Worm (Caenorhabditis elegans) whole organism, L4 larva: ENCODE data around the gene gcy-12.
A peak's percentile ranks its signal among the peaks of the same experiment; 100 is the strongest.

Experiments
- D1046.2 ChIP-seq: fragments of 200-800 bp; sonication (Bioruptor generic); IDR thresholded peaks from 2 replicates; pipeline ENCODE4 v1.3.6; 2022; ENCODE audit warnings: missing genetic modification characterization, missing compliant biosample characterization
- F37D6.2 ChIP-seq: sonication (generic microtip); optimal IDR thresholded peaks from 2 replicates; lab custom pipeline; 2016; ENCODE audit warnings: mild to moderate bottlenecking, missing genetic modification characterization, missing compliant biosample characterization
- R02D3.7 ChIP-seq: fragments of 150-350 bp; sonication (generic microtip); optimal IDR thresholded peaks from 3 replicates; lab custom pipeline; 2014; ENCODE audit warnings: missing biosample characterization, missing genetic modification characterization
- Y5F2A.4 ChIP-seq: fragments of 200-800 bp; sonication (Bioruptor generic); optimal IDR thresholded peaks from 2 replicates; lab custom pipeline; 2018; ENCODE audit warnings: mild to moderate bottlenecking, missing genetic modification characterization, missing compliant biosample characterization
- Y75B8A.6 ChIP-seq: fragments of 200-800 bp; sonication (Bioruptor generic); IDR thresholded peaks from 2 replicates; pipeline ENCODE4 v1.3.6; 2022; ENCODE audit warnings: missing genetic modification reagents, missing genetic modification characterization, missing compliant biosample characterization
- aha-1 ChIP-seq: fragments of 150-350 bp; peaks from one replicate; lab custom pipeline; 2014; ENCODE audit warnings: missing biosample characterization, missing genetic modification characterization
- arid-1 ChIP-seq: fragments of 200-800 bp; sonication (Bioruptor generic); conservative IDR thresholded peaks from 2 replicates; pipeline ENCODE4 v1.3.6; 2022; ENCODE audit warnings: missing genetic modification reagents, missing genetic modification characterization, missing compliant biosample characterization
- attf-4 ChIP-seq: sonication (generic microtip); optimal IDR thresholded peaks from 3 replicates; lab custom pipeline; 2017; ENCODE audit warnings: missing biosample characterization, missing genetic modification characterization
- ceh-62 ChIP-seq: sonication (generic microtip); optimal IDR thresholded peaks from 2 replicates; lab custom pipeline; 2017; ENCODE audit warnings: missing biosample characterization, missing genetic modification characterization
- ces-1 ChIP-seq: fragments of 150-350 bp; sonication (generic microtip); optimal IDR thresholded peaks from 4 replicates; lab custom pipeline; 2014; ENCODE audit warnings: missing biosample characterization, missing genetic modification reagents, missing genetic modification characterization
- cey-2 ChIP-seq: sonication (generic microtip); optimal IDR thresholded peaks from 3 replicates; lab custom pipeline; 2017; ENCODE audit warnings: missing genetic modification characterization, mild to moderate bottlenecking, missing compliant biosample characterization, antibody characterized with exemption, borderline replicate concordance; ENCODE audit not compliant: insufficient read depth
- daf-16 ChIP-seq, 3 experiments: sonication (generic microtip); optimal IDR thresholded peaks; 2 replicates each; lab custom pipeline; 2016 to 2017; ENCODE audit warnings: missing genetic modification characterization in 3 of 3, missing genetic modification reagents in 3 of 3, mild to moderate bottlenecking in 2 of 3, missing compliant biosample characterization in 2 of 3, missing biosample characterization in 1 of 3, moderate library complexity in 1 of 3
- dmd-6 ChIP-seq: fragments of 200-800 bp; sonication (Bioruptor generic); IDR thresholded peaks from 2 replicates; pipeline ENCODE4 v1.3.6; 2022; ENCODE audit warnings: missing genetic modification reagents, missing genetic modification characterization, missing compliant biosample characterization
- dmd-8 ChIP-seq: fragments of 200-800 bp; sonication (Bioruptor generic); IDR thresholded peaks from 2 replicates; pipeline ENCODE4 v1.3.6; 2022; ENCODE audit warnings: missing genetic modification characterization, missing compliant biosample characterization
- dpl-1 ChIP-seq: fragments of 150-350 bp; optimal IDR thresholded peaks from 2 replicates; lab custom pipeline; 2014; ENCODE audit warnings: missing biosample characterization, missing genetic modification reagents, missing genetic modification characterization
- egl-43 ChIP-seq: fragments of 200-800 bp; sonication (Bioruptor generic); IDR thresholded peaks from 2 replicates; pipeline ENCODE4 v1.3.6; 2022; ENCODE audit warnings: missing genetic modification reagents, missing genetic modification characterization, missing compliant biosample characterization
- hif-1 ChIP-seq, 2 experiments: sonication (generic microtip); optimal IDR thresholded peaks; 2 replicates each; lab custom pipeline; 2016 to 2017; ENCODE audit warnings: missing compliant biosample characterization in 2 of 2, missing genetic modification characterization in 2 of 2, missing genetic modification reagents in 2 of 2, missing genotype in 2 of 2, mild to moderate bottlenecking in 1 of 2
- hlh-11 ChIP-seq: fragments of 200-800 bp; sonication (Bioruptor generic); optimal IDR thresholded peaks from 2 replicates; lab custom pipeline; 2018; ENCODE audit warnings: mild to moderate bottlenecking, missing genetic modification characterization, missing compliant biosample characterization
- hmg-1.1 ChIP-seq: fragments of 200-800 bp; sonication (Bioruptor generic); IDR thresholded peaks from 2 replicates; pipeline ENCODE4 v1.3.6; 2022; ENCODE audit warnings: missing genetic modification reagents, missing genetic modification characterization, missing compliant biosample characterization
- jun-1 ChIP-seq: fragments of 150-350 bp; optimal IDR thresholded peaks from 2 replicates; lab custom pipeline; 2014; ENCODE audit warnings: missing biosample characterization, missing genetic modification reagents, missing genetic modification characterization
- lim-7 ChIP-seq: fragments of 200-800 bp; sonication (Bioruptor generic); IDR thresholded peaks from 2 replicates; pipeline ENCODE4 v1.3.6; 2022; ENCODE audit warnings: missing genetic modification characterization, missing compliant biosample characterization
- lin-13 ChIP-seq: fragments of 150-350 bp; optimal IDR thresholded peaks from 2 replicates; lab custom pipeline; 2014; ENCODE audit warnings: missing biosample characterization, missing genetic modification reagents, missing genetic modification characterization
- lin-29 ChIP-seq: fragments of 200-800 bp; sonication (Bioruptor generic); IDR thresholded peaks from 2 replicates; pipeline ENCODE4 v1.3.6; 2022; ENCODE audit warnings: missing genetic modification reagents, missing genetic modification characterization, missing compliant biosample characterization
- lin-38 ChIP-seq: fragments of 200-800 bp; sonication (Bioruptor generic); IDR thresholded peaks from 2 replicates; pipeline ENCODE4 v1.3.6; 2022; ENCODE audit warnings: missing genetic modification reagents, missing genetic modification characterization, missing compliant biosample characterization
- lin-39 ChIP-seq: fragments of 150-350 bp; optimal IDR thresholded peaks from 2 replicates; lab custom pipeline; 2014; ENCODE audit warnings: missing biosample characterization, missing genetic modification reagents, missing genetic modification characterization
- lsy-2 ChIP-seq, 2 experiments: fragments of 150-350 bp in 1 of 2; sonication (generic microtip) in 1 of 2; optimal IDR thresholded peaks; 2 replicates each; lab custom pipeline; 2014 to 2017; ENCODE audit warnings: missing biosample characterization in 2 of 2, missing genetic modification characterization in 2 of 2
- madf-5 ChIP-seq, 2 experiments: fragments of 200-800 bp; sonication (Bioruptor generic); IDR thresholded peaks; 2 replicates each; pipeline ENCODE4 v1.3.6; 2022; ENCODE audit warnings: missing compliant biosample characterization in 2 of 2, missing genetic modification characterization in 2 of 2
- mdl-1 ChIP-seq, 2 experiments: fragments of 150-350 bp in 1 of 2; sonication (generic microtip) in 1 of 2; optimal IDR thresholded peaks; 2 replicates each; lab custom pipeline; 2014 to 2017; ENCODE audit warnings: missing biosample characterization in 2 of 2, missing genetic modification characterization in 2 of 2
- mep-1 ChIP-seq: fragments of 150-350 bp; sonication (generic microtip); optimal IDR thresholded peaks from 3 replicates; lab custom pipeline; 2014; ENCODE audit warnings: missing biosample characterization, missing genetic modification characterization
- mes-2 ChIP-seq: sonication (generic microtip); optimal IDR thresholded peaks from 2 replicates; lab custom pipeline; 2016; ENCODE audit warnings: missing genotype, mild to moderate bottlenecking, missing genetic modification characterization, missing compliant biosample characterization; ENCODE audit not compliant: poor library complexity, severe bottlenecking
- nhr-28 ChIP-seq: fragments of 150-350 bp; optimal IDR thresholded peaks from 2 replicates; lab custom pipeline; 2014; ENCODE audit warnings: missing biosample characterization, missing genetic modification characterization
- nhr-42 ChIP-seq: fragments of 200-800 bp; sonication (Bioruptor generic); IDR thresholded peaks from 2 replicates; pipeline ENCODE4 v1.3.6; 2022; ENCODE audit warnings: missing genetic modification characterization, missing compliant biosample characterization
- nhr-48 ChIP-seq: sonication (generic microtip); optimal IDR thresholded peaks from 2 replicates; lab custom pipeline; 2016; ENCODE audit warnings: mild to moderate bottlenecking, missing genetic modification characterization, missing compliant biosample characterization
- nhr-77 ChIP-seq: fragments of 150-350 bp; optimal IDR thresholded peaks from 2 replicates; lab custom pipeline; 2014; ENCODE audit warnings: missing biosample characterization, missing genetic modification characterization
- pha-4 ChIP-seq, 2 experiments: fragments of 150-350 bp in 1 of 2; fragments of 200-800 bp in 1 of 2; sonication (Bioruptor generic) in 1 of 2; IDR thresholded peaks in 1 of 2; optimal IDR thresholded peaks in 1 of 2; 2 replicates each; pipeline versions ENCODE4 v1.3.6 to Lab custom; 2014 to 2022; ENCODE audit warnings: missing genetic modification characterization in 2 of 2, missing genetic modification reagents in 2 of 2, missing biosample characterization in 1 of 2, missing compliant biosample characterization in 1 of 2
- rbr-2 ChIP-seq: sonication (generic microtip); optimal IDR thresholded peaks from 2 replicates; lab custom pipeline; 2016; ENCODE audit warnings: missing genotype, missing genetic modification characterization, missing compliant biosample characterization
- snpc-1.2 ChIP-seq: fragments of 200-800 bp; sonication (Bioruptor generic); IDR thresholded peaks from 2 replicates; pipeline ENCODE4 v1.3.6; 2022; ENCODE audit warnings: missing genetic modification reagents, missing genetic modification characterization, missing compliant biosample characterization
- snpc-4 ChIP-seq: fragments of 150-350 bp; optimal IDR thresholded peaks from 2 replicates; lab custom pipeline; 2014; ENCODE audit warnings: missing biosample characterization, missing genetic modification characterization
- tra-1 ChIP-seq: fragments of 200-800 bp; sonication (Bioruptor generic); IDR thresholded peaks from 2 replicates; pipeline ENCODE4 v1.3.6; 2022; ENCODE audit warnings: missing genetic modification reagents, missing genetic modification characterization, missing compliant biosample characterization
- unc-62 ChIP-seq, 3 experiments: fragments of 150-350 bp in 1 of 3; sonication (generic microtip); optimal IDR thresholded peaks in 2 of 3; peaks in 1 of 3; 1 replicate in 1 of 3; 2 replicates in 2 of 3; lab custom pipeline; 2014 to 2017; ENCODE audit warnings: missing biosample characterization in 3 of 3, missing genetic modification characterization in 3 of 3, missing genetic modification reagents in 3 of 3, missing genotype in 1 of 3
- zag-1 ChIP-seq: fragments of 150-350 bp; optimal IDR thresholded peaks from 2 replicates; lab custom pipeline; 2014; ENCODE audit warnings: missing biosample characterization, missing genetic modification characterization
- zfp-2 ChIP-seq: sonication (generic microtip); optimal IDR thresholded peaks from 2 replicates; lab custom pipeline; 2016; ENCODE audit warnings: mild to moderate bottlenecking, missing genetic modification characterization, missing compliant biosample characterization
- ztf-7 ChIP-seq: fragments of 150-350 bp; optimal IDR thresholded peaks from 2 replicates; lab custom pipeline; 2014; ENCODE audit warnings: missing biosample characterization, missing genetic modification characterization

The gcy-12 gene

ce11 chrII:5336660-5337494 is 25.0 kb downstream of the gcy-12 start (continued):
- TF ChIP-seq cey-2 (tag; lab: Kevin White, UChicago) (no peak), lin-13 (peak; percentile 41), daf-16 (GFP tag; optimal IDR thresholded peaks at IDR 0.05; lab: Kevin White, UChicago) (no peak), daf-16 (tag; optimal IDR thresholded peaks at IDR 0.05; lab: Kevin White, UChicago) (peak; percentile 71), nhr-48 (peak; percentile 36), hlh-11 (peak; percentile 87), dmd-8 (GFP tag; lab: Robert Waterston, UW) (no peak), nhr-28 (tag; lab: Kevin White, UChicago) (peak; percentile 67), zag-1 (tag; lab: Kevin White, UChicago) (no peak), egl-43 (GFP tag; lab: Robert Waterston, UW) (peak; percentile 73), tra-1 (GFP tag; lab: Robert Waterston, UW) (peak; percentile 67; the same call in 1 of the 2 replicates), snpc-4 (tag; lab: Kevin White, UChicago) (no peak), D1046.2 (GFP tag; lab: Robert Waterston, UW) (no peak), nhr-77 (peak; percentile 33), Y5F2A.4 (GFP tag; lab: Kevin White, UChicago) (no peak), lin-39 (tag; lab: Kevin White, UChicago) (no peak), nhr-42 (GFP tag; lab: Robert Waterston, UW) (no peak), lin-29 (GFP tag; lab: Robert Waterston, UW) (no peak), hmg-1.1 (GFP tag; lab: Robert Waterston, UW) (peak; percentile 77), ceh-62 (tag; lab: Kevin White, UChicago) (no peak), ces-1 (peak; percentile 29), dpl-1 (peak; percentile 45), hif-1 (tag; optimal IDR thresholded peaks at IDR 0.05; lab: Kevin White, UChicago) (peak in 1 of 2 experiments; percentile 27), jun-1 (tag; lab: Kevin White, UChicago) (peak; percentile 94), F37D6.2 (tag; lab: Kevin White, UChicago) (no peak), arid-1 (peak; percentile 63), madf-5 (GFP tag; IDR thresholded peaks at IDR 0.05; lab: Robert Waterston, UW) (0 out of 4 replicates have a peak, but pooled peaks of 1 of the 2 experiments have one; percentile 31), ztf-7 (peak; percentile 22), dmd-6 (GFP tag; lab: Robert Waterston, UW) (peak; percentile 56)

ce11 chrII:5337495-5337840 is 25.6 kb downstream of the gcy-12 start:
- TF ChIP-seq attf-4 (tag; lab: Kevin White, UChicago) (no peak), daf-16 (GFP tag; optimal IDR thresholded peaks at IDR 0.05; lab: Kevin White, UChicago) (no peak), daf-16 (tag; optimal IDR thresholded peaks at IDR 0.05; lab: Kevin White, UChicago) (peak; percentile 15), mep-1 (tag; lab: Kevin White, UChicago) (peak; percentile 19), arid-1 (no peak), snpc-4 (tag; lab: Kevin White, UChicago) (no peak), unc-62 (GFP tag; optimal IDR thresholded peaks at IDR 0.05 in 1 of 2; lab: Kevin White, UChicago) (peak in 1 of 2 experiments; percentile 50), unc-62 (tag; optimal IDR thresholded peaks at IDR 0.05; lab: Kevin White, UChicago) (no peak), R02D3.7 (tag; lab: Kevin White, UChicago) (no peak), nhr-28 (tag; lab: Kevin White, UChicago) (peak; percentile 13), zfp-2 (no peak)
- TF ChIP-seq, all 104 proteins: peak for 4

ce11 chrII:5338301-5338700 is 26.5 kb downstream of the gcy-12 start:
- peak; percentile 22; the same call in 1 of the 2 replicates for TF ChIP-seq hmg-1.1 (GFP tag; lab: Robert Waterston, UW)
- peak; percentile 71 for TF ChIP-seq hlh-11
- peak; percentile 12 for TF ChIP-seq mep-1 (tag; lab: Kevin White, UChicago)
- TF ChIP-seq aha-1 (tag; lab: Kevin White, UChicago) = peak; percentile 91
- TF ChIP-seq mes-2 (tag; lab: Kevin White, UChicago) = peak; percentile 38
- TF ChIP-seq snpc-1.2 (GFP tag; lab: Robert Waterston, UW) = no peak
- TF ChIP-seq Y75B8A.6 (GFP tag; lab: Robert Waterston, UW) = no peak
- TF ChIP-seq nhr-28 (tag; lab: Kevin White, UChicago) = peak; percentile 34
- TF ChIP-seq lin-38 (GFP tag; lab: Robert Waterston, UW) = peak; percentile 8; the same call in 1 of the 2 replicates
- 0 out of 2 replicates have a peak, but pooled peaks have one; percentile 20 for TF ChIP-seq tra-1 (GFP tag; lab: Robert Waterston, UW)
- no peak for TF ChIP-seq rbr-2 (tag; lab: Kevin White, UChicago)
- peak in 1 of 2 experiments; percentile 51 for TF ChIP-seq mdl-1 (tag; optimal IDR thresholded peaks at IDR 0.05; lab: Kevin White, UChicago)
- peak; percentile 42 for TF ChIP-seq nhr-77
- TF ChIP-seq pha-4 (GFP tag; IDR thresholded peaks at IDR 0.05; lab: Robert Waterston, UW) = no peak
- peak; percentile 92 for TF ChIP-seq pha-4 (tag; optimal IDR thresholded peaks at IDR 0.05; lab: Kevin White, UChicago)
- TF ChIP-seq dmd-6 (GFP tag; lab: Robert Waterston, UW) = peak; percentile 42
- peak; percentile 20 for TF ChIP-seq jun-1 (tag; lab: Kevin White, UChicago)
- peak in 1 of 2 experiments; percentile 30 for TF ChIP-seq lsy-2 (tag; optimal IDR thresholded peaks at IDR 0.05; lab: Kevin White, UChicago)
- TF ChIP-seq lin-13 = no peak
- no peak for TF ChIP-seq lim-7
